Fruit fly (Drosophila melanogaster) whole organism, adult: ENCODE measurements around the gene Atf3.

Experiments
- CG11617 ChIP-seq: fragments of 200-800 bp; sonication (Bioruptor generic); optimal IDR thresholded peaks from 2 replicates; lab custom pipeline; 2017; ENCODE audit warnings: mild to moderate bottlenecking, missing biosample characterization, missing genetic modification reagents, missing genetic modification characterization
- CG33017 ChIP-seq: fragments of 200-800 bp; sonication (Bioruptor generic); optimal IDR thresholded peaks from 2 replicates; lab custom pipeline; 2018; ENCODE audit warnings: missing biosample characterization, mild to moderate bottlenecking, missing genetic modification characterization, moderate library complexity
- CG5204 ChIP-seq: fragments of 200-800 bp; sonication (Bioruptor generic); optimal IDR thresholded peaks from 2 replicates; lab custom pipeline; 2016; ENCODE audit warnings: missing biosample characterization, missing genetic modification characterization
- CG7045 ChIP-seq: fragments of 200-800 bp; sonication (Bioruptor generic); optimal IDR thresholded peaks from 2 replicates; lab custom pipeline; 2017; ENCODE audit warnings: missing biosample characterization, mild to moderate bottlenecking, missing genetic modification characterization
- Crg-1 ChIP-seq: fragments of 200-800 bp; sonication (Bioruptor generic); optimal IDR thresholded peaks from 2 replicates; lab custom pipeline; 2016; ENCODE audit warnings: missing biosample characterization, missing genetic modification characterization
- Hr96 ChIP-seq: fragments of 200-800 bp; sonication (Bioruptor generic); optimal IDR thresholded peaks from 2 replicates; lab custom pipeline; 2016; ENCODE audit warnings: missing biosample characterization, missing genetic modification characterization
- Mnt ChIP-seq: fragments of 200-800 bp; sonication (Bioruptor generic); optimal IDR thresholded peaks from 2 replicates; lab custom pipeline; 2016; ENCODE audit warnings: missing biosample characterization, mild to moderate bottlenecking, missing genetic modification characterization
- bab1 ChIP-seq: fragments of 200-800 bp; sonication (Bioruptor generic); optimal IDR thresholded peaks from 3 replicates; lab custom pipeline; 2019; ENCODE audit warnings: missing biosample characterization, mild to moderate bottlenecking, missing genetic modification characterization, moderate library complexity
- toe ChIP-seq: fragments of 200-800 bp; sonication (Bioruptor generic); optimal IDR thresholded peaks from 2 replicates; lab custom pipeline; 2016; ENCODE audit warnings: missing biosample characterization, missing genetic modification characterization

- no peak for TF ChIP-seq CG11617
- no peak for TF ChIP-seq CG7045
- no peak for TF ChIP-seq toe (GFP tag; lab: Kevin White, UChicago)
- TF ChIP-seq CG5204 (GFP tag; lab: Kevin White, UChicago) = no peak
- TF ChIP-seq bab1 = no peak
- TF ChIP-seq Mnt = no peak
- no peak for TF ChIP-seq CG33017 (tag; lab: Kevin White, UChicago)
- no peak for TF ChIP-seq Hr96
- TF ChIP-seq Crg-1 = no peak
Observed at dm6 chrX:1321043-1321442, 46.0 kb upstream of the Atf3 start.
